Worm (Caenorhabditis elegans): Measurements from ENCODE around the gene asp-9.

DNA sequence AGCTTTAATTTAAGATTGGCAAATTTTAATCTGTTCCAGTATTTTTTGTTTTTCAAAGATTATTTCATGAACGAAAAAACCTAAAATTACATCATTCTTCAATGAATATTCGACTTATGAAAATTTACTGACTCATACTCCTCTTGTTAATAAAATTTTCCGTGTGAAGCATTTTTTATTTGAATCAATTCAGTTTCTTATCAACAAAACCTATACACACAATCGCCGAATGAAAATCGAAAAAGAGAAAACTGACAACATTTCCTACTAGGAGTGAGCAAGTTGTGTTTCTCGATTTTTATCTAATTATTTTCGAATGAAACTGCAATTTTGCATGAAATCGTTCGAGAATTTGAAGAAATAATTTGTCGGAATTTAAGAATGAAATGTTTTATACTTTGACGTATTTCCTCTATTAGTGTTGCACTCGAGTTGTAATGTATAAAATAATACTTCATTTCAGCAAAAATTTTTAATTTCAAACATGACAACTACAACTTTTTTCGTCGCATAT lies 44.9 kb downstream of the asp-9 start, which contains the start of gene F58F9.4:
- TF ChIP-seq ztf-22 (GFP tag; optimal IDR thresholded peaks at IDR 0.05): no peak
- TF ChIP-seq F23B12.7 (tag; optimal IDR thresholded peaks at IDR 0.05; ENCODE audit: insufficient read depth): no peak
- no peak for TF ChIP-seq tlf-1 (GFP tag; optimal IDR thresholded peaks at IDR 0.05)
- TF ChIP-seq F33H1.4 (GFP tag; IDR thresholded peaks at IDR 0.05): no peak
- no peak for TF ChIP-seq rec-8 (tag; optimal IDR thresholded peaks at IDR 0.05)
- TF ChIP-seq ets-4 (GFP tag; optimal IDR thresholded peaks at IDR 0.05): no peak
- TF ChIP-seq dpff-1 (tag; optimal IDR thresholded peaks at IDR 0.05): no peak
- no peak for TF ChIP-seq T26A5.8 (tag; optimal IDR thresholded peaks at IDR 0.05)
- no peak for TF ChIP-seq egrh-3 (GFP tag; IDR thresholded peaks at IDR 0.05)
- no peak for TF ChIP-seq Y79H2A.3 (GFP tag; conservative IDR thresholded peaks at IDR 0.05)
- no peak for TF ChIP-seq B0336.3 (GFP tag; IDR thresholded peaks at IDR 0.05)
- no peak for TF ChIP-seq unc-130 (GFP tag; optimal IDR thresholded peaks at IDR 0.05)
- no peak for TF ChIP-seq ama-1 (optimal IDR thresholded peaks at IDR 0.05)
- TF ChIP-seq ama-1 (GFP tag; optimal IDR thresholded peaks at IDR 0.05): no peak
- TF ChIP-seq nhr-27 (tag; optimal IDR thresholded peaks at IDR 0.05): no peak
